Worm (Caenorhabditis elegans) whole organism, L3 larva: ENCODE measurements around the gene nhr-271.

ENCODE experiments used
- daf-12 ChIP-seq: fragments of 150-350 bp; optimal IDR thresholded peaks from 2 replicates; lab custom pipeline; 2014; ENCODE audit warnings: missing biosample characterization, missing genetic modification reagents, missing genetic modification characterization
- nhr-11 ChIP-seq: fragments of 150-350 bp; optimal IDR thresholded peaks from 2 replicates; lab custom pipeline; 2014; ENCODE audit warnings: missing biosample characterization, missing genetic modification characterization
- nhr-77 ChIP-seq: fragments of 150-350 bp; optimal IDR thresholded peaks from 2 replicates; lab custom pipeline; 2014; ENCODE audit warnings: missing biosample characterization, missing genetic modification characterization
- pqm-1 ChIP-seq: fragments of 150-350 bp; optimal IDR thresholded peaks from 2 replicates; lab custom pipeline; 2017; ENCODE audit warnings: missing biosample characterization, missing genetic modification characterization, inconsistent platforms
- snpc-4 ChIP-seq: fragments of 150-350 bp; optimal IDR thresholded peaks from 2 replicates; lab custom pipeline; 2014; ENCODE audit warnings: missing biosample characterization, missing genetic modification characterization

DNA sequence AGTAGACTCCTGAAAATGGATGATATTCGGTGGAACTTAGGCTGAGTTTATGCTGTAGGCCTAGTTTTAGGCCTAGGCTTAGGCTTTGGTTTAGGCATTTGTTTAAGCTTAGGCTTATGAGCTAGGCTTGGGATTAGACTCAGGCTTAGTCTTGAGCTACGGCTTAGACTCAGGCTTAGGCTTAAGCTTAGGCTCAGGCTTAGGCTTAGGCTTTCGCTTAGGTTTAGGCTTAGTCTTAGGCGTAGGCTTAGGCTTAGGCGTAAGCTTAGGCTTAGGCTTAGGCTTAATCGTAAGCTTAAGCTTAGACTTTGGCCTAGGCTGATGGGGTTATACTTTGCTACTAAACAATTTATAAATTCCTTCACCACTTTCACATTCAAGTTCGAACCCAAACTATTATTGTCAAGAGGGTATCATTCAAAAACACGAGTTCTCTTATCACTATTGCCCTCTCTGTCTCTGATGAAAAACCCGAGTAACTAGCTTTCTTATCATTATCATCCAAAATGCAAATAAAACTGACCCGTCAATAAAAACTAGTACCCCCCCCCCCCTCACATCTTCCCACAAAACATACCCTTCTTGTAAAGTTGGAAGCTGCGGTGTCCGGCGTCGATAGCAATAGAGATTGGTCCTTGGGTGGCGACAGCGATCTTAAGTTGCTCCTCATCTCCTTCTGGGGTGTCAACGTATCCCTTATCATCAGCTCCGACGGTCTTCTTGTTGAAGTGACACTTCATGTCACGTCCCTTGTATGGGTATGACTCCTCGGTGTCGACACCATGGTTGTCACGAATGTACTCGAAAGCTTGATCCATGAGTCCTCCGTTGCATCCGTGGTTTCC is 12.8 kb upstream of the nhr-271 start:
- TF ChIP-seq nhr-11 (tag; lab: Kevin White, UChicago): no peak
- peak; percentile 44 for TF ChIP-seq pqm-1
- TF ChIP-seq snpc-4: no peak
- no peak for TF ChIP-seq daf-12 (tag; lab: Kevin White, UChicago)
- no peak for TF ChIP-seq nhr-77 (tag; lab: Kevin White, UChicago)
